Fruit fly (Drosophila melanogaster) whole organism, embryonic: Measurements from ENCODE around the gene Pex1.

Experiments
- B-H1 ChIP-seq: fragments of 200-800 bp; sonication (Bioruptor generic); IDR thresholded peaks from 3 replicates; pipeline ENCODE4 v1.3.6; 2022; ENCODE audit warnings: missing biosample characterization, missing genetic modification characterization
- Bdp1 ChIP-seq: fragments of 200-800 bp; sonication (Bioruptor generic); optimal IDR thresholded peaks from 3 replicates; lab custom pipeline; 2016; ENCODE audit warnings: missing biosample characterization, missing genetic modification characterization
- CG10565 ChIP-seq: fragments of 200-800 bp; sonication (Bioruptor generic); optimal IDR thresholded peaks from 3 replicates; lab custom pipeline; 2016; ENCODE audit warnings: missing biosample characterization, mild to moderate bottlenecking, missing genetic modification characterization
- CG10979 ChIP-seq: fragments of 200-800 bp; sonication (Bioruptor generic); optimal IDR thresholded peaks from 2 replicates; lab custom pipeline; 2018; ENCODE audit warnings: missing biosample characterization, mild to moderate bottlenecking, missing genetic modification characterization, moderate library complexity
- CG12155 ChIP-seq: fragments of 200-800 bp; sonication (Bioruptor generic); optimal IDR thresholded peaks from 3 replicates; lab custom pipeline; 2016; ENCODE audit warnings: missing biosample characterization, missing genetic modification characterization
- CG12236 ChIP-seq: fragments of 200-800 bp; sonication (Bioruptor generic); optimal IDR thresholded peaks from 2 replicates; lab custom pipeline; 2016; ENCODE audit warnings: missing biosample characterization, missing genetic modification characterization
- CG13296 ChIP-seq: fragments of 200-800 bp; sonication (Bioruptor generic); optimal IDR thresholded peaks from 3 replicates; lab custom pipeline; 2018; ENCODE audit warnings: missing biosample characterization, mild to moderate bottlenecking, missing genetic modification characterization
- CG14710 ChIP-seq: fragments of 200-800 bp; sonication (Bioruptor generic); optimal IDR thresholded peaks from 3 replicates; lab custom pipeline; 2019; ENCODE audit warnings: missing biosample characterization, mild to moderate bottlenecking, missing genetic modification characterization, moderate library complexity
- CG15514 ChIP-seq: fragments of 200-800 bp; sonication (Bioruptor generic); optimal IDR thresholded peaks from 3 replicates; lab custom pipeline; 2017; ENCODE audit warnings: missing biosample characterization, missing genetic modification characterization, mild to moderate bottlenecking, moderate library complexity, missing genetic modification reagents
- CG15696 ChIP-seq: fragments of 200-800 bp; sonication (Bioruptor generic); optimal IDR thresholded peaks from 2 replicates; lab custom pipeline; 2019; ENCODE audit warnings: missing biosample characterization, mild to moderate bottlenecking, missing genetic modification characterization, moderate library complexity
- CG1603 ChIP-seq: fragments of 200-800 bp; sonication (Bioruptor generic); optimal IDR thresholded peaks from 2 replicates; lab custom pipeline; 2019; ENCODE audit warnings: missing biosample characterization, mild to moderate bottlenecking, missing genetic modification characterization, moderate library complexity
- CG1647 ChIP-seq: fragments of 200-800 bp; sonication (Bioruptor generic); optimal IDR thresholded peaks from 3 replicates; lab custom pipeline; 2016; ENCODE audit warnings: missing biosample characterization, missing genetic modification characterization
- CG16779 ChIP-seq: fragments of 200-800 bp; sonication (Bioruptor generic); IDR thresholded peaks from 2 replicates; pipeline ENCODE4 v1.3.6; 2022; ENCODE audit warnings: missing biosample characterization, missing genetic modification characterization
- CG16815 ChIP-seq: fragments of 200-800 bp; sonication (Bioruptor generic); optimal IDR thresholded peaks from 3 replicates; lab custom pipeline; 2017; ENCODE audit warnings: missing biosample characterization, mild to moderate bottlenecking, missing genetic modification characterization
- CG18011 ChIP-seq: fragments of 200-800 bp; sonication (Bioruptor generic); optimal IDR thresholded peaks from 2 replicates; lab custom pipeline; 2017; ENCODE audit warnings: missing biosample characterization, missing genetic modification characterization, mild to moderate bottlenecking, moderate library complexity, missing genotype
- CG18619 ChIP-seq: fragments of 200-800 bp; sonication (Bioruptor generic); optimal IDR thresholded peaks from 3 replicates; lab custom pipeline; 2017; ENCODE audit warnings: missing biosample characterization, mild to moderate bottlenecking, missing genetic modification characterization
- CG18764 ChIP-seq: fragments of 200-800 bp; sonication (Bioruptor generic); optimal IDR thresholded peaks from 3 replicates; lab custom pipeline; 2016; ENCODE audit warnings: missing biosample characterization, missing genetic modification characterization
- CG2889 ChIP-seq: fragments of 200-800 bp; sonication (Bioruptor generic); IDR thresholded peaks from 3 replicates; pipeline ENCODE4 v1.3.6; 2022; ENCODE audit warnings: missing biosample characterization, missing genetic modification characterization
- CG32767 ChIP-seq: fragments of 200-800 bp; sonication (Bioruptor generic); IDR thresholded peaks from 2 replicates; pipeline ENCODE4 v1.3.6; 2022; ENCODE audit warnings: missing biosample characterization, missing genetic modification characterization
- CG3726 ChIP-seq: fragments of 200-800 bp; sonication (Bioruptor generic); IDR thresholded peaks from 3 replicates; pipeline ENCODE4, ENCODE4 v1.3.6; 2022; ENCODE audit warnings: missing biosample characterization, missing genetic modification characterization
- CG43689 ChIP-seq: fragments of 200-800 bp; sonication (Bioruptor generic); IDR thresholded peaks from 2 replicates; pipeline ENCODE4 v1.3.6; 2022; ENCODE audit warnings: missing biosample characterization, missing genetic modification characterization
- CG4820 ChIP-seq: fragments of 200-800 bp; sonication (Bioruptor generic); optimal IDR thresholded peaks from 3 replicates; lab custom pipeline; 2016; ENCODE audit warnings: missing biosample characterization, missing genetic modification characterization
- CG8924 ChIP-seq: fragments of 200-800 bp; optimal IDR thresholded peaks from 3 replicates; lab custom pipeline; 2019; ENCODE audit warnings: missing biosample characterization, mild to moderate bottlenecking, missing genetic modification characterization, moderate library complexity
- CG9932 ChIP-seq: fragments of 200-800 bp; sonication (Bioruptor generic); IDR thresholded peaks from 2 replicates; pipeline ENCODE4 v1.3.6; 2022; ENCODE audit warnings: missing biosample characterization, missing genetic modification characterization
- Gug ChIP-seq: fragments of 200-800 bp; sonication (Bioruptor generic); IDR thresholded peaks from 4 replicates; pipeline ENCODE4 v1.3.6; 2022; ENCODE audit warnings: missing biosample characterization, missing genetic modification characterization
- H15 ChIP-seq: fragments of 200-800 bp; sonication (Bioruptor generic); IDR thresholded peaks from 3 replicates; pipeline ENCODE4 v1.3.6; 2022; ENCODE audit warnings: missing biosample characterization, missing genetic modification characterization
- HmgZ ChIP-seq: fragments of 200-800 bp; sonication (Bioruptor generic); optimal IDR thresholded peaks from 2 replicates; lab custom pipeline; 2018; ENCODE audit warnings: missing biosample characterization, mild to moderate bottlenecking, missing genetic modification characterization
- Hmx ChIP-seq: fragments of 200-800 bp; sonication (Bioruptor generic); optimal IDR thresholded peaks from 2 replicates; lab custom pipeline; 2016; ENCODE audit warnings: missing biosample characterization, missing genetic modification characterization
- Mrtf ChIP-seq: fragments of 200-800 bp; sonication (Bioruptor generic); IDR thresholded peaks from 3 replicates; pipeline ENCODE4 v1.3.6; 2022; ENCODE audit warnings: missing biosample characterization, missing genetic modification characterization
- Nf-YB ChIP-seq: fragments of 200-800 bp; sonication (Bioruptor generic); optimal IDR thresholded peaks from 3 replicates; lab custom pipeline; 2019; ENCODE audit warnings: missing biosample characterization, mild to moderate bottlenecking, missing genetic modification characterization, moderate library complexity
- Poxn ChIP-seq: fragments of 200-800 bp; sonication (Bioruptor generic); IDR thresholded peaks from 2 replicates; pipeline ENCODE4 v1.3.6; 2022; ENCODE audit warnings: missing biosample characterization, missing genetic modification characterization
- Sin3A ChIP-seq: fragments of >200 bp; optimal IDR thresholded peaks from 2 replicates; lab custom pipeline; 2018
- bab2 ChIP-seq: fragments of 200-800 bp; sonication (Bioruptor generic); optimal IDR thresholded peaks from 2 replicates; lab custom pipeline; 2016; ENCODE audit warnings: missing biosample characterization, missing genetic modification characterization
- cato ChIP-seq: fragments of 200-800 bp; sonication (Bioruptor generic); optimal IDR thresholded peaks from 2 replicates; lab custom pipeline; 2016; ENCODE audit warnings: missing biosample characterization, missing genetic modification characterization, borderline replicate concordance
- cwo ChIP-seq: fragments of 200-800 bp; sonication (Bioruptor generic); optimal IDR thresholded peaks from 3 replicates; lab custom pipeline; 2017; ENCODE audit warnings: missing biosample characterization, missing genetic modification characterization, mild to moderate bottlenecking, moderate library complexity, missing genetic modification reagents
- danr ChIP-seq: fragments of 200-800 bp; sonication (Bioruptor generic); IDR thresholded peaks from 2 replicates; pipeline ENCODE4 v1.3.6; 2022; ENCODE audit warnings: missing biosample characterization, missing genetic modification characterization
- hkb ChIP-seq, 2 experiments: fragments of 200-800 bp in 1 of 2; fragments of >200 bp in 1 of 2; sonication (Bioruptor generic) in 1 of 2; IDR thresholded peaks in 1 of 2; optimal IDR thresholded peaks in 1 of 2; 2 replicates each; pipeline versions ENCODE4 v1.3.6 to Lab custom; 2017 to 2022; ENCODE audit warnings: missing biosample characterization in 1 of 2, missing genetic modification characterization in 1 of 2
- hth ChIP-seq: fragments of >200 bp; optimal IDR thresholded peaks from 2 replicates; lab custom pipeline; 2017; ENCODE audit warnings: inconsistent platforms
- ind ChIP-seq: fragments of 200-800 bp; sonication (Bioruptor generic); optimal IDR thresholded peaks from 3 replicates; lab custom pipeline; 2016; ENCODE audit warnings: missing biosample characterization, missing genetic modification characterization
- klu ChIP-seq: fragments of 200-800 bp; sonication (Bioruptor generic); IDR thresholded peaks from 2 replicates; pipeline ENCODE4 v1.3.6; 2022; ENCODE audit warnings: missing biosample characterization, missing genetic modification characterization
- nerfin-1 ChIP-seq: fragments of 200-800 bp; sonication (Bioruptor generic); optimal IDR thresholded peaks from 3 replicates; lab custom pipeline; 2019; ENCODE audit warnings: missing biosample characterization, mild to moderate bottlenecking, missing genetic modification characterization, moderate library complexity
- nom ChIP-seq: fragments of 200-800 bp; sonication (Bioruptor generic); optimal IDR thresholded peaks from 2 replicates; lab custom pipeline; 2017; ENCODE audit warnings: missing biosample characterization, missing genetic modification characterization, mild to moderate bottlenecking, moderate library complexity, missing genetic modification reagents
- peb ChIP-seq: fragments of 200-800 bp; sonication (Bioruptor generic); IDR thresholded peaks from 2 replicates; pipeline ENCODE4 v1.3.6; 2022; ENCODE audit warnings: missing biosample characterization, missing genetic modification characterization
- prd ChIP-seq, 3 experiments: fragments of >200 bp in 2 of 3; fragments of 200-800 bp in 1 of 3; sonication (Bioruptor generic) in 1 of 3; optimal IDR thresholded peaks in 2 of 3; IDR thresholded peaks in 1 of 3; 2 replicates in 2 of 3; 3 replicates in 1 of 3; pipeline versions ENCODE4 v1.3.6 to Lab custom; 2017 to 2022; ENCODE audit warnings: missing biosample characterization in 1 of 3, missing genetic modification characterization in 1 of 3
- ranshi ChIP-seq: fragments of 200-800 bp; sonication (Bioruptor generic); IDR thresholded peaks from 2 replicates; pipeline ENCODE4 v1.3.6; 2022; ENCODE audit warnings: missing biosample characterization, missing genetic modification characterization
- ro ChIP-seq: fragments of 200-800 bp; sonication (Bioruptor generic); IDR thresholded peaks from 2 replicates; pipeline ENCODE4 v1.3.6; 2022; ENCODE audit warnings: missing biosample characterization, missing genetic modification characterization
- toy ChIP-seq: fragments of 200-800 bp; sonication (Bioruptor generic); IDR thresholded peaks from 2 replicates; pipeline ENCODE4 v1.3.6; 2022; ENCODE audit warnings: missing biosample characterization, missing genetic modification characterization
- twi ChIP-seq: fragments of 200-800 bp; optimal IDR thresholded peaks from 2 replicates; lab custom pipeline; 2019; ENCODE audit warnings: missing biosample characterization, mild to moderate bottlenecking, missing genetic modification characterization, moderate library complexity
- tx ChIP-seq: fragments of 200-800 bp; sonication (Bioruptor generic); optimal IDR thresholded peaks from 2 replicates; lab custom pipeline; 2016; ENCODE audit warnings: missing biosample characterization, missing genetic modification characterization
- vnd ChIP-seq: fragments of 200-800 bp; sonication (Bioruptor generic); IDR thresholded peaks from 3 replicates; pipeline ENCODE4 v1.3.6; 2022; ENCODE audit warnings: missing biosample characterization, missing genetic modification characterization; ENCODE audit not compliant: partially characterized antibody

Pex1 gene

DNA sequence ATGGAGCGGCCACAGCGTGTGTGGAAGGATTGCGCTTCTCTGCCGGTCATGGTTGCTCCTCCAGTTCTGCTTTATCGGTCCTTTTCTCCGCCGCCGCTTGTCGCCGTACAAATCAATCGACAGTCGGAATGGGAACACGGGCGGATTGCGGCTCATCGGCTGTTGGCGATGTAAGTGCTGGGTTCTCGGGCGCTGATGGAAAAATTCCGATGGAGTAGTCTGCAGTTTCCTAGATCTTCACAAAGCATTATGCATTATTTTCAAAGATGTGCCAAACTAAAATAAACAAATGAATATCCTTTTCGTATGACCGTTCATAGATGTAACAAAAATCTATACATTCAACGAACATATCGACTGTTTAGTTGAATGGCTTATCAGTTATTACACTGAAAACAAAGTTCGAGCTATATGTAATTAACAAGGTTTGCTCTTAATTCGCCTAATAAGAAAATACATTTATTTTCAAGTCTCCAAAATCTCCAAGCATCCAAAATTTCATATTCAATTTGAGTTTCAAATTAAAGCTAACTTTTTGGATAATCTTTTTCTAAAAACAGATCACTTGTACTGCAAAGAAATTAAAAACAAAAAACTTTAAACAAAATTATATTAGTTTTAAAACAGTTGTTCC lies 22.0 kb upstream of the Pex1 start, which contains the start of gene Neurl4 (continued):
- TF ChIP-seq Mrtf (GFP tag; lab: Robert Waterston, UW) (peak; percentile 37; the same call in 1 of the 3 replicates), CG1647 (GFP tag; lab: Kevin White, UChicago) (no peak), cwo (GFP tag; lab: Kevin White, UChicago) (no peak), CG2889 (peak; percentile 64; the same call in 2 of the 3 replicates), CG18011 (GFP tag; lab: Kevin White, UChicago) (no peak), twi (tag; lab: Kevin White, UChicago) (peak; percentile 62), hth (no peak), Nf-YB (GFP tag; lab: Kevin White, UChicago) (no peak), CG18619 (peak; percentile 66), CG4820 (peak; percentile 21), B-H1 (GFP tag; lab: Robert Waterston, UW) (no peak), Sin3A (lab: Kevin White, UChicago) (no peak), Poxn (GFP tag; lab: Robert Waterston, UW) (no peak), CG15696 (tag; lab: Kevin White, UChicago) (peak; percentile 73), CG16815 (GFP tag; lab: Kevin White, UChicago) (peak; percentile 50), nerfin-1 (tag; lab: Kevin White, UChicago) (peak; percentile 75), Bdp1 (GFP tag; lab: Kevin White, UChicago) (no peak), ro (GFP tag; lab: Robert Waterston, UW) (0 out of 2 replicates have a peak, but pooled peaks have one; percentile 7), CG13296 (GFP tag; lab: Kevin White, UChicago) (no peak), CG12236 (GFP tag; lab: Kevin White, UChicago) (no peak), toy (GFP tag; lab: Robert Waterston, UW) (no peak), CG9932 (GFP tag; lab: Robert Waterston, UW) (peak; percentile 66), hkb (optimal IDR thresholded peaks at IDR 0.05; lab: Kevin White, UChicago) (no peak), hkb (GFP tag; IDR thresholded peaks at IDR 0.05; lab: Robert Waterston, UW) (peak; percentile 66), cato (peak; percentile 20), H15 (no peak), vnd (GFP tag; lab: Robert Waterston, UW) (no peak), peb (GFP tag; lab: Robert Waterston, UW) (no peak; the same call in 1 of the 2 replicates), CG15514 (GFP tag; lab: Kevin White, UChicago) (no peak), CG43689 (GFP tag; lab: Robert Waterston, UW) (no peak), CG32767 (peak; percentile 63; the same call in 1 of the 2 replicates), prd (optimal IDR thresholded peaks at IDR 0.05; lab: Kevin White, UChicago) (no peak), prd (GFP tag; IDR thresholded peaks at IDR 0.05; lab: Robert Waterston, UW) (peak; percentile 70), HmgZ (tag; lab: Kevin White, UChicago) (peak; percentile 84), Gug (peak; percentile 46; the same call in 1 of the 4 replicates), CG14710 (tag; lab: Kevin White, UChicago) (peak; percentile 65), CG10979 (tag; lab: Kevin White, UChicago) (peak; percentile 81), klu (GFP tag; lab: Robert Waterston, UW) (no peak), CG10565 (no peak), CG12155 (GFP tag; lab: Kevin White, UChicago) (peak; percentile 62), CG1603 (no peak), bab2 (peak; percentile 74), ranshi (GFP tag; lab: Robert Waterston, UW) (peak; percentile 62), ind (no peak), tx (GFP tag; lab: Kevin White, UChicago) (peak; percentile 60), CG16779 (no peak), Hmx (peak; percentile 14), CG8924 (peak; percentile 81), nom (GFP tag; lab: Kevin White, UChicago) (no peak), CG18764 (GFP tag; lab: Kevin White, UChicago) (no peak), CG3726 (no peak), danr (GFP tag; lab: Robert Waterston, UW) (0 out of 2 replicates have a peak, but pooled peaks have one; percentile 28)
